Worm (Caenorhabditis elegans) whole organism, mixed stage, embryonic: ENCODE data around the gene C01G10.7.
"Not testable (repeated sequence)": the region's sequence is repeated elsewhere in the genome, so short reads cannot be mapped to it uniquely, and the experiment has no call there.

ENCODE experiments used
- pha-4 ChIP-seq: fragments of 150-350 bp; optimal IDR thresholded peaks from 2 replicates; lab custom pipeline; 2018; ENCODE audit warnings: missing biosample characterization, missing genetic modification reagents, missing genetic modification characterization
- tbx-8 ChIP-seq: fragments of 200-800 bp; sonication (Bioruptor generic); optimal IDR thresholded peaks from 2 replicates; lab custom pipeline; 2018; ENCODE audit warnings: mild to moderate bottlenecking, missing genetic modification characterization, moderate library complexity, missing compliant biosample characterization
- unc-62 ChIP-seq: fragments of 150-350 bp; optimal IDR thresholded peaks from 2 replicates; lab custom pipeline; 2014; ENCODE audit warnings: missing biosample characterization, missing genetic modification reagents, missing genetic modification characterization

DNA sequence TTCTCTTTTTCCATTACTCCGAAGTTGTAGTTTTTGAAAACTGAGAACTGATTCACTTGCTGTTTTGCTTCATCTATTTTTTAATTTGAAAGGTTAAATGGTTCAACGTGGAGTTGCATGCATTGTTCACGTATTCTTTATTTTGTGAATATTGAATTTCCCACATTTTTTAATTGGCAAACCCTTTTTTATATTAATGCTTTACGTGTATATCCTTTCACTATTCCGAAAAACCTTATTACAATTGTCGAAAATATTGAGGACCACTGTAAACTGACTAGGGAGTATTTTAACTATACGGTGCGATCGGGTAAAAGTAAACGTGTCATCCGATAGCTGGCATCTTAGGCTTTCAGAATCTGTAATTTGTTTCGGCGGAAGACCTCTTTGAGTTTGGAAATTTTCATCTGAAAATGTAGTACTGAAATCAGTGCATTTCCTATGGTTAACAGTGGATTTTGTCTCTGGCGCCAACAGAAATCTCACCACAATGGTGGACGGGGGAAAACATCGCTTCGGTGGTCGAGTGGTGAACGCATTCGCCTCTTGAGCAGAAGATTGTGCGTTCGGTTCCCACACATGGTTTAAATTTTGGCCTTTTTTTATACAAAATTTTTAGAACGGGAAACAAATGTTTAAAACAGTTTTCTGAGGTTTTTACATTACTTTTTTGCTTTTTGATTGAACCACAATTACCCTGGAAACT, 20.5 kb downstream of the C01G10.7 start, which contains the start of gene C01G10.14:
- not testable (repeated sequence) for TF ChIP-seq pha-4 (tag; lab: Kevin White, UChicago); unc-62 (GFP tag; lab: Kevin White, UChicago); tbx-8 (GFP tag; lab: Kevin White, UChicago)
